Worm (Caenorhabditis elegans): ENCODE results near the gene nish-1.

DNA sequence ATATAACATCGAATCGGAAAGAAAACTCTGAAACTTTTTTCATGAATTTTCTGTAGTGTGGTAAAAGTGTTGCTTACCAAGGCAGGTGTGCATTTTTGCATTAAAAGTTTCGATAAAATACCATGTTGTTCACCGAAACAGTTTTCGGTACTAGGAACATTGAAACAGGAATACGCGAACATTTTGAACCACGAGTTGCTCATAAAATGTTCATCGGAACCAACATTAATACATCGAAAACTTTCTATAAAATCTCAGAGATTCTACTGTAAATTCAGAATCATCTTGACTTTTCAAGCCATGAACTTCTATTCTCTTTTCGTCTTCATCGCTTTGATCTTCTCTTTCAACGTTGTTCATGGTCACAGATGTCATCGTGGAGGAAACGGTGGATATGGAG, 16.1 kb downstream of the nish-1 start, which contains the start of gene fipr-15:
- TF ChIP-seq snpc-4 (tag; optimal IDR thresholded peaks at IDR 0.05): no peak
- no peak for TF ChIP-seq pha-4 (tag; optimal IDR thresholded peaks at IDR 0.05)
- no peak for TF ChIP-seq nhr-25 (tag; optimal IDR thresholded peaks at IDR 0.05)
- no peak for TF ChIP-seq ama-1 (optimal IDR thresholded peaks at IDR 0.05)

Data from whole organism, L3 larva.